Fruit fly (Drosophila melanogaster): ENCODE measurements around the gene CG3769.
A peak's percentile ranks its signal among the peaks of the same experiment; 100 is the strongest.

CG3769 gene

dm6 chr2L:9387240-9387672, 47.9 kb upstream of the CG3769 start, which contains the start of gene Aldh (continued):
- TF ChIP-seq odd (GFP tag; optimal IDR thresholded peaks at IDR 0.05) (peak; percentile 24), CG7556 (GFP tag; optimal IDR thresholded peaks at IDR 0.05) (no peak), dati (GFP tag; IDR thresholded peaks at IDR 0.05) (no peak), CG10959 (GFP tag; IDR thresholded peaks at IDR 0.05) (no peak), pfk (GFP tag; optimal IDR thresholded peaks at IDR 0.05) (no peak), gt (GFP tag; IDR thresholded peaks at IDR 0.05) (no peak), CG33213 (GFP tag; optimal IDR thresholded peaks at IDR 0.05) (no peak), corto (GFP tag; optimal IDR thresholded peaks at IDR 0.05) (no peak), Blimp-1 (GFP tag; optimal IDR thresholded peaks at IDR 0.05) (no peak), CG31224 (GFP tag; IDR thresholded peaks at IDR 0.05) (peak; percentile 41), CG3407 (GFP tag; optimal IDR thresholded peaks at IDR 0.05) (no peak), lilli (GFP tag; optimal IDR thresholded peaks at IDR 0.05) (no peak), salm (tag; optimal IDR thresholded peaks at IDR 0.05) (no peak), MBD-R2 (GFP tag; IDR thresholded peaks at IDR 0.05) (no peak), CG34376 (GFP tag; optimal IDR thresholded peaks at IDR 0.05) (no peak), Tbp (GFP tag; optimal IDR thresholded peaks at IDR 0.05) (no peak), Fer3 (tag; optimal IDR thresholded peaks at IDR 0.05) (peak; percentile 10), CG13624 (GFP tag; optimal IDR thresholded peaks at IDR 0.05) (no peak), exex (tag; optimal IDR thresholded peaks at IDR 0.05) (peak; percentile 71), bowl (GFP tag; IDR thresholded peaks at IDR 0.05) (no peak), CG10274 (GFP tag; optimal IDR thresholded peaks at IDR 0.05) (no peak), CG3847 (GFP tag; IDR thresholded peaks at IDR 0.05) (peak; percentile 50), usp (GFP tag; optimal IDR thresholded peaks at IDR 0.05) (no peak), CG9876 (GFP tag; optimal IDR thresholded peaks at IDR 0.05) (no peak), CG7745 (tag; optimal IDR thresholded peaks at IDR 0.05) (no peak), Fer2 (tag; optimal IDR thresholded peaks at IDR 0.05) (no peak), CrebB (tag; optimal IDR thresholded peaks at IDR 0.05) (no peak), dpn (GFP tag; optimal IDR thresholded peaks at IDR 0.05) (no peak), dimm (GFP tag; IDR thresholded peaks at IDR 0.05) (no peak), CG9727 (GFP tag; optimal IDR thresholded peaks at IDR 0.05) (peak; percentile 21), NC2α (GFP tag; optimal IDR thresholded peaks at IDR 0.05) (no peak), twi (tag; optimal IDR thresholded peaks at IDR 0.05) (no peak), CG18619 (GFP tag; optimal IDR thresholded peaks at IDR 0.05) (peak; percentile 37), Meics (GFP tag; optimal IDR thresholded peaks at IDR 0.05) (peak; percentile 67), Mes4 (GFP tag; optimal IDR thresholded peaks at IDR 0.05) (no peak), CG6272 (GFP tag; IDR thresholded peaks at IDR 0.05) (no peak), scrt (GFP tag; optimal IDR thresholded peaks at IDR 0.05) (peak; percentile 12), H15 (GFP tag; IDR thresholded peaks at IDR 0.05) (no peak), abd-A (tag; optimal IDR thresholded peaks at IDR 0.05) (no peak), da (GFP tag; optimal IDR thresholded peaks at IDR 0.05) (no peak), gcm (GFP tag; optimal IDR thresholded peaks at IDR 0.05) (no peak), caup (GFP tag; optimal IDR thresholded peaks at IDR 0.05; ENCODE audit: severe bottlenecking) (peak; percentile 46), bbx (GFP tag; IDR thresholded peaks at IDR 0.05; ENCODE audit: partially characterized antibody) (no peak), wek (GFP tag; optimal IDR thresholded peaks at IDR 0.05) (no peak), CG10431 (GFP tag; optimal IDR thresholded peaks at IDR 0.05) (no peak), mld (GFP tag; IDR thresholded peaks at IDR 0.05; ENCODE audit: partially characterized antibody) (no peak), CG2678 (tag; optimal IDR thresholded peaks at IDR 0.05) (peak; percentile 75), Adf1 (GFP tag; IDR thresholded peaks at IDR 0.05) (no peak), grau (tag; optimal IDR thresholded peaks at IDR 0.05) (no peak), CG4617 (GFP tag; optimal IDR thresholded peaks at IDR 0.05; ENCODE audit: borderline replicate concordance) (no peak), CG6654 (GFP tag; optimal IDR thresholded peaks at IDR 0.05) (no peak), CG4282 (GFP tag; optimal IDR thresholded peaks at IDR 0.05) (no peak)
